Fruit fly (Drosophila melanogaster) whole organism, embryonic: ENCODE data around the gene CG5056.

Experiments used
- CG11696 ChIP-seq: fragments of 200-800 bp; sonication (Bioruptor generic); IDR thresholded peaks from 2 replicates; pipeline ENCODE4 v1.3.6; 2022; ENCODE audit warnings: missing biosample characterization, missing genetic modification characterization
- CG18599 ChIP-seq: fragments of 200-800 bp; sonication (Bioruptor generic); optimal IDR thresholded peaks from 3 replicates; lab custom pipeline; 2017; ENCODE audit warnings: missing biosample characterization, missing genetic modification characterization, mild to moderate bottlenecking, moderate library complexity, missing genetic modification reagents
- MTF-1 ChIP-seq: fragments of 200-800 bp; sonication (Bioruptor generic); optimal IDR thresholded peaks from 2 replicates; lab custom pipeline; 2018; ENCODE audit warnings: missing biosample characterization, mild to moderate bottlenecking, missing genetic modification characterization, borderline replicate concordance
- abd-A ChIP-seq: fragments of 200-800 bp; sonication (Bioruptor generic); optimal IDR thresholded peaks from 3 replicates; lab custom pipeline; 2019; ENCODE audit warnings: missing biosample characterization, mild to moderate bottlenecking, missing genetic modification characterization, moderate library complexity
- dmrt11E ChIP-seq: fragments of 200-800 bp; sonication (Bioruptor generic); optimal IDR thresholded peaks from 3 replicates; lab custom pipeline; 2018; ENCODE audit warnings: missing biosample characterization, mild to moderate bottlenecking, missing genetic modification characterization, moderate library complexity
- dysf ChIP-seq: fragments of 200-800 bp; sonication (Bioruptor generic); IDR thresholded peaks from 3 replicates; pipeline ENCODE4 v1.3.6; 2022; ENCODE audit warnings: missing biosample characterization, missing genetic modification characterization
- esg ChIP-seq: fragments of 200-800 bp; sonication (Bioruptor generic); conservative IDR thresholded peaks from 2 replicates; pipeline ENCODE4 v1.3.6; 2022; ENCODE audit warnings: missing biosample characterization, missing genetic modification characterization
- tup ChIP-seq: fragments of 200-800 bp; sonication (Bioruptor generic); optimal IDR thresholded peaks from 2 replicates; lab custom pipeline; 2016; ENCODE audit warnings: missing biosample characterization, mild to moderate bottlenecking, missing genetic modification characterization, moderate library complexity

dm6 chr2L:10395642-10396487, 29.4 kb downstream of the CG5056 start, which contains the start of gene Mdh1:
- TF ChIP-seq dmrt11E (tag; lab: Kevin White, UChicago), result no peak
- TF ChIP-seq esg (GFP tag; lab: Robert Waterston, UW), result no peak
- TF ChIP-seq abd-A, result no peak
- no peak for TF ChIP-seq CG11696 (GFP tag; lab: Robert Waterston, UW)
- no peak for TF ChIP-seq MTF-1 (GFP tag; lab: Kevin White, UChicago)
- no peak for TF ChIP-seq dysf (GFP tag; lab: Robert Waterston, UW)
- no peak for TF ChIP-seq CG18599 (GFP tag; lab: Kevin White, UChicago)
- no peak for TF ChIP-seq tup (GFP tag; lab: Kevin White, UChicago)
